Worm (Caenorhabditis elegans) whole organism, L1 larva: ENCODE results near the gene mct-3.

Experiments used
- ama-1 ChIP-seq: fragments of 150-350 bp; optimal IDR thresholded peaks from 2 replicates; lab custom pipeline; 2014
- blmp-1 ChIP-seq: fragments of 150-350 bp; optimal IDR thresholded peaks from 2 replicates; lab custom pipeline; 2014; ENCODE audit warnings: missing biosample characterization, missing genetic modification characterization
- ceh-82 ChIP-seq, 3 experiments: fragments of 150-350 bp in 1 of 3; sonication (generic microtip) in 2 of 3; optimal IDR thresholded peaks; 2 replicates each; lab custom pipeline; 2014 to 2017; ENCODE audit warnings: missing biosample characterization in 3 of 3, missing genetic modification characterization in 3 of 3
- dpl-1 ChIP-seq, 3 experiments: fragments of 150-350 bp in 2 of 3; sonication (generic microtip) in 1 of 3; optimal IDR thresholded peaks; 2 replicates each; lab custom pipeline; 2014 to 2017; ENCODE audit warnings: missing biosample characterization in 3 of 3, missing genetic modification characterization in 3 of 3, missing genetic modification reagents in 3 of 3
- lin-13 ChIP-seq: fragments of 150-350 bp; optimal IDR thresholded peaks from 2 replicates; lab custom pipeline; 2014; ENCODE audit warnings: missing biosample characterization, missing genetic modification reagents, missing genetic modification characterization
- lin-15B ChIP-seq: fragments of 150-350 bp; sonication (generic microtip); optimal IDR thresholded peaks from 3 replicates; lab custom pipeline; 2014; ENCODE audit warnings: missing biosample characterization, missing genetic modification characterization
- lsy-2 ChIP-seq, 2 experiments: fragments of 150-350 bp; optimal IDR thresholded peaks; 2 replicates each; lab custom pipeline; 2014; ENCODE audit warnings: missing biosample characterization in 2 of 2, missing genetic modification characterization in 2 of 2
- pag-3 ChIP-seq: sonication (generic microtip); optimal IDR thresholded peaks from 2 replicates; lab custom pipeline; 2017; ENCODE audit warnings: missing genetic modification characterization, mild to moderate bottlenecking, missing compliant biosample characterization, antibody characterized with exemption, borderline replicate concordance; ENCODE audit not compliant: insufficient read depth
- pqm-1 ChIP-seq: sonication (generic microtip); optimal IDR thresholded peaks from 3 replicates; lab custom pipeline; 2017; ENCODE audit warnings: missing biosample characterization, missing genetic modification characterization
- unc-62 ChIP-seq: fragments of 150-350 bp; optimal IDR thresholded peaks from 2 replicates; lab custom pipeline; 2014; ENCODE audit warnings: missing biosample characterization, missing genetic modification reagents, missing genetic modification characterization
- ztf-11 ChIP-seq, 2 experiments: sonication (generic microtip); optimal IDR thresholded peaks; 2 replicates each; lab custom pipeline; 2016 to 2017; ENCODE audit warnings: missing genetic modification characterization in 2 of 2, missing biosample characterization in 1 of 2, missing compliant biosample characterization in 1 of 2

ce11 chrX:13823482-13823881 is 29.2 kb upstream of the mct-3 start, which contains the start of gene twk-23:
- no peak for TF ChIP-seq unc-62
- TF ChIP-seq pqm-1 (tag; lab: Kevin White, UChicago), result no peak
- no peak for TF ChIP-seq dpl-1 (GFP tag; optimal IDR thresholded peaks at IDR 0.05; lab: Kevin White, UChicago)
- TF ChIP-seq pag-3 (tag; lab: Kevin White, UChicago), result no peak
- no peak for TF ChIP-seq lsy-2 (tag; optimal IDR thresholded peaks at IDR 0.05; lab: Kevin White, UChicago)
- TF ChIP-seq lin-13 (GFP tag; lab: Kevin White, UChicago), result no peak
- no peak for TF ChIP-seq ama-1 (lab: Kevin White, UChicago)
- TF ChIP-seq ceh-82 (tag; optimal IDR thresholded peaks at IDR 0.05; lab: Kevin White, UChicago), result no peak
- TF ChIP-seq blmp-1 (tag; lab: Kevin White, UChicago), result no peak
- no peak for TF ChIP-seq ztf-11 (tag; optimal IDR thresholded peaks at IDR 0.05; lab: Kevin White, UChicago)
- TF ChIP-seq lin-15B (tag; lab: Kevin White, UChicago), result no peak
